Worm (Caenorhabditis elegans) whole organism, L4 larva: Measurements from ENCODE around the gene str-118.

ENCODE experiments used
- F10B5.3 ChIP-seq: sonication (generic microtip); optimal IDR thresholded peaks from 2 replicates; lab custom pipeline; 2016; ENCODE audit warnings: mild to moderate bottlenecking, missing genetic modification characterization, missing compliant biosample characterization
- F26F4.8 ChIP-seq: fragments of 200-800 bp; sonication (Bioruptor generic); conservative IDR thresholded peaks from 2 replicates; pipeline ENCODE4 v1.3.6; 2022; ENCODE audit warnings: missing genetic modification characterization, missing compliant biosample characterization
- F44E2.7 ChIP-seq: fragments of 200-800 bp; sonication (Bioruptor generic); IDR thresholded peaks from 2 replicates; pipeline ENCODE4 v2.1.2; 2022; ENCODE audit warnings: missing genetic modification characterization, missing compliant biosample characterization
- Y48G9A.11 ChIP-seq: fragments of 200-800 bp; sonication (Bioruptor generic); IDR thresholded peaks from 2 replicates; pipeline ENCODE4 v1.3.6; 2022; ENCODE audit warnings: missing genetic modification reagents, missing genetic modification characterization, missing compliant biosample characterization
- Y75B8A.6 ChIP-seq: fragments of 200-800 bp; sonication (Bioruptor generic); IDR thresholded peaks from 2 replicates; pipeline ENCODE4 v1.3.6; 2022; ENCODE audit warnings: missing genetic modification reagents, missing genetic modification characterization, missing compliant biosample characterization
- aha-1 ChIP-seq: fragments of 150-350 bp; peaks from one replicate; lab custom pipeline; 2014; ENCODE audit warnings: missing biosample characterization, missing genetic modification characterization
- attf-4 ChIP-seq: sonication (generic microtip); optimal IDR thresholded peaks from 3 replicates; lab custom pipeline; 2017; ENCODE audit warnings: missing biosample characterization, missing genetic modification characterization
- ceh-20 ChIP-seq: fragments of 200-800 bp; sonication (Bioruptor generic); IDR thresholded peaks from 2 replicates; pipeline ENCODE4 v1.3.6; 2022; ENCODE audit warnings: missing genetic modification reagents, missing genetic modification characterization, missing compliant biosample characterization
- ces-1 ChIP-seq: fragments of 150-350 bp; sonication (generic microtip); optimal IDR thresholded peaks from 4 replicates; lab custom pipeline; 2014; ENCODE audit warnings: missing biosample characterization, missing genetic modification reagents, missing genetic modification characterization
- daf-16 ChIP-seq, 3 experiments: sonication (generic microtip); optimal IDR thresholded peaks; 2 replicates each; lab custom pipeline; 2016 to 2017; ENCODE audit warnings: missing genetic modification characterization in 3 of 3, missing genetic modification reagents in 3 of 3, mild to moderate bottlenecking in 2 of 3, missing compliant biosample characterization in 2 of 3, missing biosample characterization in 1 of 3, moderate library complexity in 1 of 3
- dmd-6 ChIP-seq: fragments of 200-800 bp; sonication (Bioruptor generic); IDR thresholded peaks from 2 replicates; pipeline ENCODE4 v1.3.6; 2022; ENCODE audit warnings: missing genetic modification reagents, missing genetic modification characterization, missing compliant biosample characterization
- dve-1 ChIP-seq: sonication (generic microtip); optimal IDR thresholded peaks from 2 replicates; lab custom pipeline; 2017; ENCODE audit warnings: antibody characterized with exemption, mild to moderate bottlenecking, missing genetic modification characterization, missing compliant biosample characterization; ENCODE audit not compliant: insufficient read depth
- fos-1 ChIP-seq: fragments of 150-350 bp; optimal IDR thresholded peaks from 2 replicates; lab custom pipeline; 2014; ENCODE audit warnings: missing biosample characterization, missing genetic modification characterization
- gei-8 ChIP-seq: fragments of 200-800 bp; sonication (Bioruptor generic); optimal IDR thresholded peaks from 2 replicates; lab custom pipeline; 2018; ENCODE audit warnings: mild to moderate bottlenecking, missing genetic modification characterization, missing compliant biosample characterization
- hlh-11 ChIP-seq: fragments of 200-800 bp; sonication (Bioruptor generic); optimal IDR thresholded peaks from 2 replicates; lab custom pipeline; 2018; ENCODE audit warnings: mild to moderate bottlenecking, missing genetic modification characterization, missing compliant biosample characterization
- lim-7 ChIP-seq: fragments of 200-800 bp; sonication (Bioruptor generic); IDR thresholded peaks from 2 replicates; pipeline ENCODE4 v1.3.6; 2022; ENCODE audit warnings: missing genetic modification characterization, missing compliant biosample characterization
- lsy-2 ChIP-seq, 2 experiments: fragments of 150-350 bp in 1 of 2; sonication (generic microtip) in 1 of 2; optimal IDR thresholded peaks; 2 replicates each; lab custom pipeline; 2014 to 2017; ENCODE audit warnings: missing biosample characterization in 2 of 2, missing genetic modification characterization in 2 of 2
- mdl-1 ChIP-seq, 2 experiments: fragments of 150-350 bp in 1 of 2; sonication (generic microtip) in 1 of 2; optimal IDR thresholded peaks; 2 replicates each; lab custom pipeline; 2014 to 2017; ENCODE audit warnings: missing biosample characterization in 2 of 2, missing genetic modification characterization in 2 of 2
- mep-1 ChIP-seq: fragments of 150-350 bp; sonication (generic microtip); optimal IDR thresholded peaks from 3 replicates; lab custom pipeline; 2014; ENCODE audit warnings: missing biosample characterization, missing genetic modification characterization
- nhr-28 ChIP-seq: fragments of 150-350 bp; optimal IDR thresholded peaks from 2 replicates; lab custom pipeline; 2014; ENCODE audit warnings: missing biosample characterization, missing genetic modification characterization
- nhr-48 ChIP-seq: sonication (generic microtip); optimal IDR thresholded peaks from 2 replicates; lab custom pipeline; 2016; ENCODE audit warnings: mild to moderate bottlenecking, missing genetic modification characterization, missing compliant biosample characterization
- nhr-76 ChIP-seq: fragments of 150-350 bp; optimal IDR thresholded peaks from 2 replicates; lab custom pipeline; 2014; ENCODE audit warnings: missing biosample characterization, missing genetic modification characterization
- php-3 ChIP-seq: fragments of 200-800 bp; sonication (Bioruptor generic); IDR thresholded peaks from 2 replicates; pipeline ENCODE4 v1.3.6; 2022; ENCODE audit warnings: missing genetic modification reagents, missing genetic modification characterization, missing compliant biosample characterization
- snpc-1.2 ChIP-seq: fragments of 200-800 bp; sonication (Bioruptor generic); IDR thresholded peaks from 2 replicates; pipeline ENCODE4 v1.3.6; 2022; ENCODE audit warnings: missing genetic modification reagents, missing genetic modification characterization, missing compliant biosample characterization
- tra-1 ChIP-seq: fragments of 200-800 bp; sonication (Bioruptor generic); IDR thresholded peaks from 2 replicates; pipeline ENCODE4 v1.3.6; 2022; ENCODE audit warnings: missing genetic modification reagents, missing genetic modification characterization, missing compliant biosample characterization
- unc-39 ChIP-seq: sonication (generic microtip); optimal IDR thresholded peaks from 2 replicates; lab custom pipeline; 2017; ENCODE audit warnings: missing biosample characterization, missing genetic modification characterization
- unc-62 ChIP-seq, 3 experiments: fragments of 150-350 bp in 1 of 3; sonication (generic microtip); optimal IDR thresholded peaks in 2 of 3; peaks in 1 of 3; 1 replicate in 1 of 3; 2 replicates in 2 of 3; lab custom pipeline; 2014 to 2017; ENCODE audit warnings: missing biosample characterization in 3 of 3, missing genetic modification characterization in 3 of 3, missing genetic modification reagents in 3 of 3, missing genotype in 1 of 3
- zag-1 ChIP-seq: fragments of 150-350 bp; optimal IDR thresholded peaks from 2 replicates; lab custom pipeline; 2014; ENCODE audit warnings: missing biosample characterization, missing genetic modification characterization
- zip-2 ChIP-seq: fragments of 150-350 bp; optimal IDR thresholded peaks from 2 replicates; lab custom pipeline; 2014; ENCODE audit warnings: missing biosample characterization, missing genetic modification characterization

Gene str-118

DNA sequence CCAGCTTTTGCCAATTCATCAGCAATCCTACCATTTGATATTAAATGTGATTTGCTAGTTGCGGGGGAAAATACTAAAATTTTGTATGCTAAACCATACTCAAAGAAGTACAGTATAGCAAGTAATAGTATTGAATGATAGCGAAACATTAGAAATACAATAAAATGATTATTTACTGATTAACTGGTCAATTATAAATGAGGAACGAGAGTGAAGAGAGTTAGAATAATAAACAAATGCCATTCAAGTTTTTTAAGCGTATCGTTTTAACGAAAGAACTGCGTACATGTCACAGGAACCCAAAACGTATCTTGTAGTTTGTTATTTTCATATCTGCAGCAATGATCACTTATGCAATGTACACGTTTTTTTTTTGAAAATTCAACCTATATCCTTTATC is 46.5 kb downstream of the str-118 start, which contains the start of gene ugt-47:
Gene ugt-47, minus strand, starts transcription at position 169 of the 400 bp plus-strand sequence.
- TF ChIP-seq lsy-2 (tag; optimal IDR thresholded peaks at IDR 0.05; lab: Kevin White, UChicago): no peak
- TF ChIP-seq ces-1 (GFP tag; lab: Kevin White, UChicago): no peak
- TF ChIP-seq unc-39 (tag; lab: Kevin White, UChicago): no peak
- TF ChIP-seq Y75B8A.6: no peak
- TF ChIP-seq zip-2 (tag; lab: Kevin White, UChicago): no peak
- peak; percentile 48 for TF ChIP-seq nhr-48 (tag; lab: Kevin White, UChicago)
- TF ChIP-seq lim-7 (GFP tag; lab: Robert Waterston, UW): no peak
- TF ChIP-seq tra-1 (GFP tag; lab: Robert Waterston, UW): no peak
- peak; percentile 56 for TF ChIP-seq dve-1
- no peak for TF ChIP-seq nhr-76 (tag; lab: Kevin White, UChicago)
- peak; percentile 82 for TF ChIP-seq dmd-6 (GFP tag; lab: Robert Waterston, UW)
- no peak for TF ChIP-seq F44E2.7
- peak; percentile 51 for TF ChIP-seq hlh-11
- peak; percentile 78 for TF ChIP-seq nhr-28 (tag; lab: Kevin White, UChicago)
- TF ChIP-seq mdl-1 (tag; optimal IDR thresholded peaks at IDR 0.05; lab: Kevin White, UChicago): no peak
- TF ChIP-seq daf-16 (GFP tag; optimal IDR thresholded peaks at IDR 0.05; lab: Kevin White, UChicago): peak in 1 of 2 experiments; percentile 21
- peak; percentile 58 for TF ChIP-seq daf-16 (tag; optimal IDR thresholded peaks at IDR 0.05; lab: Kevin White, UChicago)
- no peak for TF ChIP-seq snpc-1.2 (GFP tag; lab: Robert Waterston, UW)
- no peak for TF ChIP-seq gei-8
- TF ChIP-seq aha-1 (tag; lab: Kevin White, UChicago): no peak
- 0 out of 2 replicates have a peak, but pooled peaks have one; percentile 21 for TF ChIP-seq php-3 (GFP tag; lab: Robert Waterston, UW)
- no peak for TF ChIP-seq zag-1 (tag; lab: Kevin White, UChicago)
- TF ChIP-seq Y48G9A.11 (GFP tag; lab: Robert Waterston, UW): no peak
- TF ChIP-seq mep-1: no peak
- TF ChIP-seq F10B5.3 (tag; lab: Kevin White, UChicago): no peak
- no peak for TF ChIP-seq fos-1 (tag; lab: Kevin White, UChicago)
- no peak for TF ChIP-seq attf-4
- peak in 1 of 2 experiments; percentile 14 for TF ChIP-seq unc-62 (GFP tag; optimal IDR thresholded peaks at IDR 0.05 in 1 of 2; lab: Kevin White, UChicago)
- TF ChIP-seq unc-62 (tag; optimal IDR thresholded peaks at IDR 0.05; lab: Kevin White, UChicago): no peak
- TF ChIP-seq, all 104 proteins: peak for 8

DNA sequence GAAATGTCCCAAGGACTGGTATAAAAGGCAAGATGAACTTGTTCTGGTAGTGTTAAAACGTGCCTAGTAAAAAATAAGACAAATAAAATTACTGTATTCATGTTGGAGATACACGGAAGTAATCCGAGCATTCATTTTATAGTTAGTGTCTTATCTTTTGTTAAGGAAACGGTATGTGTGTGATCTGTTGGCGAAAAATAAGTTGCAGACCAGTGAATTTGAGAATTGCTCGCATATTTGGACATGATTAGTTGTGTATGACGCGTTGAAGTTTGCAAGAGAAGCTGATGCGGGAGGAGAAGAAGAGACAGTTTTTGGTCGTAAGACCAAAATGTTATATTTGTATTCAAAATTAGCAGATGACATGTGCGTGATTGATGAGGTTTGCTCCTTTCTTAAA is 50.0 kb downstream of the str-118 start, which contains the start of gene C08B6.14:
Gene C08B6.14, minus strand, starts transcription at position 101 of the 400 bp plus-strand sequence.
- TF ChIP-seq ceh-20 (GFP tag; lab: Robert Waterston, UW) (no peak), F26F4.8 (GFP tag; lab: Robert Waterston, UW) (0 out of 2 replicates have a peak, but pooled peaks have one; percentile 24)
